Worm (Caenorhabditis elegans) whole organism, L4 larva: Measurements from ENCODE around the gene F11D11.3.

Experiments used
- F10B5.3 ChIP-seq: sonication (generic microtip); optimal IDR thresholded peaks from 2 replicates; lab custom pipeline; 2016; ENCODE audit warnings: mild to moderate bottlenecking, missing genetic modification characterization, missing compliant biosample characterization
- F26F4.8 ChIP-seq: fragments of 200-800 bp; sonication (Bioruptor generic); conservative IDR thresholded peaks from 2 replicates; pipeline ENCODE4 v1.3.6; 2022; ENCODE audit warnings: missing genetic modification characterization, missing compliant biosample characterization
- Y75B8A.6 ChIP-seq: fragments of 200-800 bp; sonication (Bioruptor generic); IDR thresholded peaks from 2 replicates; pipeline ENCODE4 v1.3.6; 2022; ENCODE audit warnings: missing genetic modification reagents, missing genetic modification characterization, missing compliant biosample characterization
- aly-2 ChIP-seq: sonication (generic microtip); optimal IDR thresholded peaks from 2 replicates; lab custom pipeline; 2018; ENCODE audit warnings: missing biosample characterization, missing genetic modification characterization
- ama-1 ChIP-seq: fragments of 150-350 bp; optimal IDR thresholded peaks from 2 replicates; lab custom pipeline; 2014; ENCODE audit warnings: inconsistent platforms, mixed read lengths
- ceh-20 ChIP-seq: fragments of 200-800 bp; sonication (Bioruptor generic); IDR thresholded peaks from 2 replicates; pipeline ENCODE4 v1.3.6; 2022; ENCODE audit warnings: missing genetic modification reagents, missing genetic modification characterization, missing compliant biosample characterization
- ceh-44 ChIP-seq: fragments of 200-800 bp; sonication (Bioruptor generic); IDR thresholded peaks from 2 replicates; pipeline ENCODE4 v1.3.6; 2022; ENCODE audit warnings: missing genetic modification reagents, missing genetic modification characterization, missing compliant biosample characterization
- ceh-62 ChIP-seq: sonication (generic microtip); optimal IDR thresholded peaks from 2 replicates; lab custom pipeline; 2017; ENCODE audit warnings: missing biosample characterization, missing genetic modification characterization
- ces-1 ChIP-seq: fragments of 150-350 bp; sonication (generic microtip); optimal IDR thresholded peaks from 4 replicates; lab custom pipeline; 2014; ENCODE audit warnings: missing biosample characterization, missing genetic modification reagents, missing genetic modification characterization
- daf-12 ChIP-seq: fragments of 150-350 bp; optimal IDR thresholded peaks from 2 replicates; lab custom pipeline; 2014; ENCODE audit warnings: missing biosample characterization, missing genetic modification reagents, missing genetic modification characterization
- daf-19 ChIP-seq: fragments of 200-800 bp; sonication (Bioruptor generic); conservative IDR thresholded peaks from 2 replicates; pipeline ENCODE4 v1.3.6; 2022; ENCODE audit warnings: missing genetic modification characterization, missing compliant biosample characterization
- dmd-6 ChIP-seq: fragments of 200-800 bp; sonication (Bioruptor generic); IDR thresholded peaks from 2 replicates; pipeline ENCODE4 v1.3.6; 2022; ENCODE audit warnings: missing genetic modification reagents, missing genetic modification characterization, missing compliant biosample characterization
- dmd-8 ChIP-seq: fragments of 200-800 bp; sonication (Bioruptor generic); IDR thresholded peaks from 2 replicates; pipeline ENCODE4 v1.3.6; 2022; ENCODE audit warnings: missing genetic modification characterization, missing compliant biosample characterization
- dmd-9 ChIP-seq: fragments of 200-800 bp; sonication (Bioruptor generic); IDR thresholded peaks from 2 replicates; pipeline ENCODE4 v1.3.6; 2022; ENCODE audit warnings: missing genetic modification reagents, missing genetic modification characterization, missing compliant biosample characterization
- dve-1 ChIP-seq: sonication (generic microtip); optimal IDR thresholded peaks from 2 replicates; lab custom pipeline; 2017; ENCODE audit warnings: antibody characterized with exemption, mild to moderate bottlenecking, missing genetic modification characterization, missing compliant biosample characterization; ENCODE audit not compliant: insufficient read depth
- egl-43 ChIP-seq: fragments of 200-800 bp; sonication (Bioruptor generic); IDR thresholded peaks from 2 replicates; pipeline ENCODE4 v1.3.6; 2022; ENCODE audit warnings: missing genetic modification reagents, missing genetic modification characterization, missing compliant biosample characterization
- fkh-10 ChIP-seq: fragments of 150-350 bp; optimal IDR thresholded peaks from 2 replicates; lab custom pipeline; 2014; ENCODE audit warnings: missing biosample characterization, missing genetic modification reagents, missing genetic modification characterization
- hif-1 ChIP-seq, 2 experiments: sonication (generic microtip); optimal IDR thresholded peaks; 2 replicates each; lab custom pipeline; 2016 to 2017; ENCODE audit warnings: missing compliant biosample characterization in 2 of 2, missing genetic modification characterization in 2 of 2, missing genetic modification reagents in 2 of 2, missing genotype in 2 of 2, mild to moderate bottlenecking in 1 of 2
- hlh-11 ChIP-seq: fragments of 200-800 bp; sonication (Bioruptor generic); optimal IDR thresholded peaks from 2 replicates; lab custom pipeline; 2018; ENCODE audit warnings: mild to moderate bottlenecking, missing genetic modification characterization, missing compliant biosample characterization
- hlh-30 ChIP-seq: sonication (generic microtip); optimal IDR thresholded peaks from 2 replicates; lab custom pipeline; 2017; ENCODE audit warnings: antibody characterized with exemption, mild to moderate bottlenecking, missing genetic modification characterization, missing compliant biosample characterization; ENCODE audit not compliant: insufficient read depth
- hmg-1.1 ChIP-seq: fragments of 200-800 bp; sonication (Bioruptor generic); IDR thresholded peaks from 2 replicates; pipeline ENCODE4 v1.3.6; 2022; ENCODE audit warnings: missing genetic modification reagents, missing genetic modification characterization, missing compliant biosample characterization
- jun-1 ChIP-seq: fragments of 150-350 bp; optimal IDR thresholded peaks from 2 replicates; lab custom pipeline; 2014; ENCODE audit warnings: missing biosample characterization, missing genetic modification reagents, missing genetic modification characterization
- lim-7 ChIP-seq: fragments of 200-800 bp; sonication (Bioruptor generic); IDR thresholded peaks from 2 replicates; pipeline ENCODE4 v1.3.6; 2022; ENCODE audit warnings: missing genetic modification characterization, missing compliant biosample characterization
- lin-1 ChIP-seq: fragments of 200-800 bp; sonication (Bioruptor generic); IDR thresholded peaks from 2 replicates; pipeline ENCODE4 v1.3.6; 2022; ENCODE audit warnings: missing genetic modification reagents, missing genetic modification characterization, missing compliant biosample characterization
- lin-29 ChIP-seq: fragments of 200-800 bp; sonication (Bioruptor generic); IDR thresholded peaks from 2 replicates; pipeline ENCODE4 v1.3.6; 2022; ENCODE audit warnings: missing genetic modification reagents, missing genetic modification characterization, missing compliant biosample characterization
- lsy-2 ChIP-seq, 2 experiments: fragments of 150-350 bp in 1 of 2; sonication (generic microtip) in 1 of 2; optimal IDR thresholded peaks; 2 replicates each; lab custom pipeline; 2014 to 2017; ENCODE audit warnings: missing biosample characterization in 2 of 2, missing genetic modification characterization in 2 of 2
- mdl-1 ChIP-seq, 2 experiments: fragments of 150-350 bp in 1 of 2; sonication (generic microtip) in 1 of 2; optimal IDR thresholded peaks; 2 replicates each; lab custom pipeline; 2014 to 2017; ENCODE audit warnings: missing biosample characterization in 2 of 2, missing genetic modification characterization in 2 of 2
- mep-1 ChIP-seq: fragments of 150-350 bp; sonication (generic microtip); optimal IDR thresholded peaks from 3 replicates; lab custom pipeline; 2014; ENCODE audit warnings: missing biosample characterization, missing genetic modification characterization
- nhr-10 ChIP-seq: fragments of 150-350 bp; optimal IDR thresholded peaks from 2 replicates; lab custom pipeline; 2014; ENCODE audit warnings: missing biosample characterization, missing genetic modification characterization
- nhr-102 ChIP-seq: sonication (generic microtip); optimal IDR thresholded peaks from 2 replicates; lab custom pipeline; 2016; ENCODE audit warnings: mild to moderate bottlenecking, missing genetic modification characterization, moderate library complexity, missing compliant biosample characterization
- nhr-28 ChIP-seq: fragments of 150-350 bp; optimal IDR thresholded peaks from 2 replicates; lab custom pipeline; 2014; ENCODE audit warnings: missing biosample characterization, missing genetic modification characterization
- nhr-6 ChIP-seq: fragments of 150-350 bp; optimal IDR thresholded peaks from 2 replicates; lab custom pipeline; 2014; ENCODE audit warnings: missing biosample characterization, missing genetic modification characterization
- saeg-2 ChIP-seq: fragments of 200-800 bp; sonication (Bioruptor generic); IDR thresholded peaks from 2 replicates; pipeline ENCODE4 v1.3.6; 2022; ENCODE audit warnings: missing genetic modification reagents, missing genetic modification characterization, missing compliant biosample characterization
- snpc-4 ChIP-seq: fragments of 150-350 bp; optimal IDR thresholded peaks from 2 replicates; lab custom pipeline; 2014; ENCODE audit warnings: missing biosample characterization, missing genetic modification characterization
- spr-3 ChIP-seq: fragments of 200-800 bp; sonication (Bioruptor generic); optimal IDR thresholded peaks from 2 replicates; lab custom pipeline; 2018; ENCODE audit warnings: mild to moderate bottlenecking, missing genetic modification characterization, missing compliant biosample characterization
- tag-97 ChIP-seq: fragments of 200-800 bp; sonication (Bioruptor generic); IDR thresholded peaks from 2 replicates; pipeline ENCODE4 v1.3.6; 2022; ENCODE audit warnings: missing genetic modification characterization, missing compliant biosample characterization
- unc-39 ChIP-seq: sonication (generic microtip); optimal IDR thresholded peaks from 2 replicates; lab custom pipeline; 2017; ENCODE audit warnings: missing biosample characterization, missing genetic modification characterization
- vab-7 ChIP-seq: fragments of 200-800 bp; sonication (Bioruptor generic); IDR thresholded peaks from 2 replicates; pipeline ENCODE4 v1.3.6; 2022; ENCODE audit warnings: missing genetic modification reagents, missing genetic modification characterization, missing compliant biosample characterization
- zag-1 ChIP-seq: fragments of 150-350 bp; optimal IDR thresholded peaks from 2 replicates; lab custom pipeline; 2014; ENCODE audit warnings: missing biosample characterization, missing genetic modification characterization
- zfp-2 ChIP-seq: sonication (generic microtip); optimal IDR thresholded peaks from 2 replicates; lab custom pipeline; 2016; ENCODE audit warnings: mild to moderate bottlenecking, missing genetic modification characterization, missing compliant biosample characterization
- ztf-11 ChIP-seq: fragments of 150-350 bp; optimal IDR thresholded peaks from 2 replicates; lab custom pipeline; 2014; ENCODE audit warnings: missing biosample characterization, missing genetic modification characterization
- ztf-7 ChIP-seq: fragments of 150-350 bp; optimal IDR thresholded peaks from 2 replicates; lab custom pipeline; 2014; ENCODE audit warnings: missing biosample characterization, missing genetic modification characterization

F11D11.3 gene

DNA sequence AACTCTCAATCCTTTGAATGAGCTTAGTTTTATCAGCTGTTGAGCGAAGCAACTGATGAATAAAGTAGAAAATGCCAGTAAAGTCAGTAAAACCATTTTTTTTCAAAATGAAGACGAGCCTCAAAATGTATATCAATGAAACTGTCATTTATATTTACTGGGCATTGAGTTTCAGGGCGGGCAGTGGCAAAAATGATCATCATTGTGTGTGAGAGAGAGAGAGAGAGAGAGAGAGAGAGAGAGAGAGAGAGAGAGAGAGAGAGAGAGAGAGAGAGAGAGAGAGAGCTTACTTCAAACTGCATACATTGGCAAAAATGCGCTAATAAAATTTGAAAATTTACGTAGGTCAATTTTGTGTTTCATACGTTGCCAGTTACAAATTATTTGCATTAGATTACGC is at the start of gene F11D11.3:
F11D11.3 (minus strand) TSS at position 101 of the 400 bp plus-strand sequence.
- TF ChIP-seq snpc-4 (tag; lab: Kevin White, UChicago) (no peak), ama-1 (lab: Kevin White, UChicago) (no peak), zfp-2 (no peak), ceh-62 (no peak), dmd-8 (GFP tag; lab: Robert Waterston, UW) (no peak), tag-97 (GFP tag; lab: Robert Waterston, UW) (no peak), F26F4.8 (no peak), dmd-6 (GFP tag; lab: Robert Waterston, UW) (no peak), unc-39 (tag; lab: Kevin White, UChicago) (no peak), egl-43 (GFP tag; lab: Robert Waterston, UW) (no peak)

DNA sequence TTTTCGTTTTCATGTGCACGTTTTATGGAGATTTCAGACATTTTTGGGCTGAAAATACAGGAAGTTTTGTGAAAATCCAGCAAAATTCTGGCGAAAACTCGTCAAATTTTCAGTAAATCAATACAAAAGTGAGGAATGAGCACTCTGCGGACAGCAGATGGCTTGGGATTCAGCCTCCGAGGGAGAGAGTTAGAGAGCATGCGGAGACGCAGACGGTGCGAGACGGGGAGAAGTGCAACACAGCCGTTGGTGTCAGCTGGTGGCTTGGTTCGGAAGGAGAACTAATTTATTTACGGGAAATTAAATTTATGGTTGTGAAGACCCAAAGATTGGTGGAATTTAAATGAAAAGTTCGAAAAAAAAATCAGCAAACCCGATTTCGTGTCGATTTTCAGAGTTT is 48.5 kb upstream of the F11D11.3 start, which contains the start of gene C54E10.6:
C54E10.6 (minus strand) TSS at position 109 of the 400 bp plus-strand sequence.
- TF ChIP-seq hlh-11 (tag; lab: Kevin White, UChicago) (peak; percentile 4), ztf-11 (no peak), nhr-6 (tag; lab: Kevin White, UChicago) (no peak), jun-1 (tag; lab: Kevin White, UChicago) (no peak), vab-7 (GFP tag; lab: Robert Waterston, UW) (no peak), fkh-10 (GFP tag; lab: Kevin White, UChicago) (no peak), hlh-30 (peak; percentile 18), ces-1 (peak; percentile 16), hmg-1.1 (GFP tag; lab: Robert Waterston, UW) (peak; percentile 57; the same call in 1 of the 2 replicates), mdl-1 (tag; optimal IDR thresholded peaks at IDR 0.05; lab: Kevin White, UChicago) (no peak)

DNA sequence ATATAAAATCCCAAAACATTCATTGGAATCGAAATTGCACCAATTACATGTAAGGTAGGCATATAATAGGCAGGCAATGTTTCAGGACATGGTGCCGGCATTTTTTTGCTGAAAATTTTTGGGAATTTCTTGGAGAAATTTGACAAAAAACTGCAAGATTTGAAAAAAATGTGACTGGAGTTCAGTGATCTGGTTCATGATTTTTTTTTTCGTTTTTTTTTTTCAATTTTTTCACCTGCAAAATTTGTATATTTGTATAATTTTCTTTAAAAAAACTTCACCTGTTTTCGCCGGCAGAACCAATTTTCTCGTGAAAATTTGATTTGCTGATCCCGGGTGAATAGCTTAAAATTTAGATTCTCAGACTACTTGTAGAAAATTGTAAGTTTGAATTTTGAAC is 46.3 kb upstream of the F11D11.3 start, which contains the start of gene sri-10:
sri-10 (minus strand) TSS at position 101 of the 400 bp plus-strand sequence.
- no peak for TF ChIP-seq nhr-102
- TF ChIP-seq mep-1 (tag; lab: Kevin White, UChicago): no peak
- no peak for TF ChIP-seq hif-1 (tag; optimal IDR thresholded peaks at IDR 0.05; lab: Kevin White, UChicago)
- TF ChIP-seq vab-7 (GFP tag; lab: Robert Waterston, UW): no peak
- TF ChIP-seq lin-1: no peak
- no peak for TF ChIP-seq daf-12 (tag; lab: Kevin White, UChicago)
- TF ChIP-seq spr-3 (GFP tag; lab: Kevin White, UChicago): no peak
- TF ChIP-seq ama-1 (lab: Kevin White, UChicago): no peak
- no peak for TF ChIP-seq nhr-10 (tag; lab: Kevin White, UChicago)
- TF ChIP-seq ceh-62: no peak
- no peak for TF ChIP-seq ceh-20 (GFP tag; lab: Robert Waterston, UW)
- no peak for TF ChIP-seq ceh-44 (GFP tag; lab: Robert Waterston, UW)
- no peak for TF ChIP-seq nhr-28 (tag; lab: Kevin White, UChicago)
- no peak for TF ChIP-seq Y75B8A.6 (GFP tag; lab: Robert Waterston, UW)
- no peak for TF ChIP-seq ztf-7 (tag; lab: Kevin White, UChicago)
- TF ChIP-seq lim-7 (GFP tag; lab: Robert Waterston, UW): no peak
- no peak for TF ChIP-seq dmd-9 (GFP tag; lab: Robert Waterston, UW)
- no peak for TF ChIP-seq zfp-2
- TF ChIP-seq hmg-1.1 (GFP tag; lab: Robert Waterston, UW): no peak
- no peak for TF ChIP-seq lsy-2 (tag; optimal IDR thresholded peaks at IDR 0.05; lab: Kevin White, UChicago)

DNA sequence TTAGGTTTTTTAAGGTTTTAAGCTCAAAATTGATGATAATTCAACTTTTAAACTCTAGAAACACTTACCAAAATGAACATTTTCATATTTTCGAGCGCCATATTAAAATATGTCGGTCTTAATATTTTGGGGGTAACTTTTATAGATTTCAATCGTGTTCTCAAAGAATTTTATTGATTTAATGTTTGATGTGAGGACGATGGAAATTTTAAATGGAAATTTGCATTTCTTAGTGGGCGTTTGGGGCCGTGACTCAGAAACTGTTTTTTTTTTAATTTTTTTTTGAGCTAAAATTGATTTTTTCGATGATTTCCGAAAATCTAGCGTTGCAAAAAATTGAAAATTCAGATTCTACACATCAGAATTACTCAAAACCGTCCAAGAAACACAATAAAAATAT is 43.2 kb upstream of the F11D11.3 start, which contains the start of gene C54E10.10:
C54E10.10 (minus strand) TSS at position 101 of the 400 bp plus-strand sequence.
- no peak for TF ChIP-seq zag-1
- TF ChIP-seq daf-19 (GFP tag; lab: Robert Waterston, UW): no peak
- no peak for TF ChIP-seq saeg-2
- no peak for TF ChIP-seq lin-29 (GFP tag; lab: Robert Waterston, UW)
- no peak for TF ChIP-seq nhr-28 (tag; lab: Kevin White, UChicago)
- TF ChIP-seq aly-2: no peak
- TF ChIP-seq F10B5.3 (tag; lab: Kevin White, UChicago): no peak
- TF ChIP-seq hmg-1.1 (GFP tag; lab: Robert Waterston, UW): no peak
- no peak for TF ChIP-seq dve-1 (tag; lab: Kevin White, UChicago)
- no peak for TF ChIP-seq nhr-102
